Fruit fly (Drosophila melanogaster) whole organism, embryonic: ENCODE measurements around the gene CG9926.

Experiments
- Bgb ChIP-seq: fragments of 200-800 bp; sonication (Bioruptor generic); IDR thresholded peaks from 2 replicates; pipeline ENCODE4 v1.3.6; 2022; ENCODE audit warnings: missing biosample characterization, missing genetic modification characterization; ENCODE audit not compliant: partially characterized antibody
- BtbVII ChIP-seq: fragments of 200-800 bp; sonication (Bioruptor generic); optimal IDR thresholded peaks from 3 replicates; lab custom pipeline; 2017; ENCODE audit warnings: missing biosample characterization, mild to moderate bottlenecking, missing genetic modification characterization
- CG11093 ChIP-seq: fragments of 200-800 bp; sonication (Bioruptor generic); IDR thresholded peaks from 3 replicates; pipeline ENCODE4 v1.3.6; 2022; ENCODE audit warnings: missing biosample characterization, missing genetic modification characterization
- CG11560 ChIP-seq: fragments of 200-800 bp; sonication (Bioruptor generic); IDR thresholded peaks from 3 replicates; pipeline ENCODE4 v1.3.6; 2022; ENCODE audit warnings: missing biosample characterization, missing genetic modification characterization
- CG11695 ChIP-seq: fragments of 200-800 bp; sonication (Bioruptor generic); IDR thresholded peaks from 3 replicates; pipeline ENCODE4 v1.3.6; 2022; ENCODE audit warnings: missing biosample characterization, missing genetic modification characterization
- CG11723 ChIP-seq: fragments of 200-800 bp; sonication (Bioruptor generic); optimal IDR thresholded peaks from 2 replicates; lab custom pipeline; 2017; ENCODE audit warnings: missing biosample characterization, mild to moderate bottlenecking, missing genetic modification characterization
- CG13775 ChIP-seq: fragments of 200-800 bp; sonication (Bioruptor generic); optimal IDR thresholded peaks from 3 replicates; lab custom pipeline; 2017; ENCODE audit warnings: missing biosample characterization, mild to moderate bottlenecking, missing genetic modification characterization
- CG15479 ChIP-seq: fragments of 200-800 bp; sonication (Bioruptor generic); optimal IDR thresholded peaks from 3 replicates; lab custom pipeline; 2019; ENCODE audit warnings: missing biosample characterization, mild to moderate bottlenecking, missing genetic modification characterization, moderate library complexity
- CG16813 ChIP-seq: fragments of 200-800 bp; sonication (Bioruptor generic); IDR thresholded peaks from 3 replicates; pipeline ENCODE4 v1.3.6; 2022; ENCODE audit warnings: missing biosample characterization, missing genetic modification characterization; ENCODE audit not compliant: partially characterized antibody
- CG17829 ChIP-seq: fragments of 200-800 bp; optimal IDR thresholded peaks from 2 replicates; lab custom pipeline; 2019; ENCODE audit warnings: missing biosample characterization, mild to moderate bottlenecking, missing genetic modification characterization, moderate library complexity
- CG2889 ChIP-seq: fragments of 200-800 bp; sonication (Bioruptor generic); IDR thresholded peaks from 3 replicates; pipeline ENCODE4 v1.3.6; 2022; ENCODE audit warnings: missing biosample characterization, missing genetic modification characterization
- CG30020 ChIP-seq: fragments of 200-800 bp; optimal IDR thresholded peaks from 2 replicates; lab custom pipeline; 2019; ENCODE audit warnings: missing biosample characterization, mild to moderate bottlenecking, missing genetic modification characterization, moderate library complexity
- CG30403 ChIP-seq: fragments of 200-800 bp; sonication (Bioruptor generic); optimal IDR thresholded peaks from 3 replicates; lab custom pipeline; 2016; ENCODE audit warnings: missing biosample characterization, missing genetic modification characterization
- CG3065 ChIP-seq: fragments of 200-800 bp; sonication (Bioruptor generic); optimal IDR thresholded peaks from 2 replicates; lab custom pipeline; 2016; ENCODE audit warnings: missing biosample characterization, missing genetic modification characterization
- CG31224 ChIP-seq: fragments of 200-800 bp; sonication (Bioruptor generic); IDR thresholded peaks from 2 replicates; pipeline ENCODE4 v1.3.6; 2022; ENCODE audit warnings: missing biosample characterization, missing genetic modification characterization
- CG3281 ChIP-seq: fragments of 200-800 bp; sonication (Bioruptor generic); optimal IDR thresholded peaks from 3 replicates; lab custom pipeline; 2017; ENCODE audit warnings: missing biosample characterization, mild to moderate bottlenecking, missing genetic modification characterization
- CG6654 ChIP-seq: fragments of 200-800 bp; sonication (Bioruptor generic); optimal IDR thresholded peaks from 2 replicates; lab custom pipeline; 2017; ENCODE audit warnings: missing biosample characterization, mild to moderate bottlenecking, missing genetic modification characterization
- CG7745 ChIP-seq: fragments of 200-800 bp; sonication (Bioruptor generic); optimal IDR thresholded peaks from 2 replicates; lab custom pipeline; 2018; ENCODE audit warnings: missing biosample characterization, mild to moderate bottlenecking, missing genetic modification characterization, moderate library complexity
- CG7928 ChIP-seq: fragments of 200-800 bp; sonication (Bioruptor generic); optimal IDR thresholded peaks from 2 replicates; lab custom pipeline; 2017; ENCODE audit warnings: missing biosample characterization, mild to moderate bottlenecking, missing genetic modification characterization
- CG8089 ChIP-seq: fragments of 200-800 bp; sonication (Bioruptor generic); optimal IDR thresholded peaks from 3 replicates; lab custom pipeline; 2016; ENCODE audit warnings: missing biosample characterization, missing genetic modification characterization
- CG9797 ChIP-seq: fragments of 200-800 bp; sonication (Bioruptor generic); optimal IDR thresholded peaks from 3 replicates; lab custom pipeline; 2018; ENCODE audit warnings: missing biosample characterization, mild to moderate bottlenecking, missing genetic modification characterization
- Dll ChIP-seq: fragments of 200-800 bp; sonication (Bioruptor generic); IDR thresholded peaks from 4 replicates; pipeline ENCODE4 v1.3.6; 2022; ENCODE audit warnings: missing biosample characterization, missing genetic modification characterization; ENCODE audit not compliant: partially characterized antibody
- Doc2 ChIP-seq: fragments of 200-800 bp; sonication (Bioruptor generic); IDR thresholded peaks from 2 replicates; pipeline ENCODE4 v1.3.6; 2022; ENCODE audit warnings: missing biosample characterization, missing genetic modification characterization
- Gsc ChIP-seq: fragments of 200-800 bp; sonication (Bioruptor generic); IDR thresholded peaks from 2 replicates; pipeline ENCODE4 v1.3.6; 2022; ENCODE audit warnings: missing biosample characterization, missing genetic modification characterization
- Gug ChIP-seq: fragments of 200-800 bp; sonication (Bioruptor generic); IDR thresholded peaks from 4 replicates; pipeline ENCODE4 v1.3.6; 2022; ENCODE audit warnings: missing biosample characterization, missing genetic modification characterization
- HLHmδ ChIP-seq: fragments of 200-800 bp; sonication (Bioruptor generic); optimal IDR thresholded peaks from 2 replicates; lab custom pipeline; 2018; ENCODE audit warnings: missing biosample characterization, mild to moderate bottlenecking, missing genetic modification characterization, moderate library complexity
- Jarid2 ChIP-seq: fragments of 200-800 bp; sonication (Bioruptor generic); optimal IDR thresholded peaks from 3 replicates; lab custom pipeline; 2017; ENCODE audit warnings: mild to moderate bottlenecking, missing biosample characterization, missing genetic modification reagents, missing genetic modification characterization
- Neu2 ChIP-seq: fragments of 200-800 bp; sonication (Bioruptor generic); optimal IDR thresholded peaks from 3 replicates; lab custom pipeline; 2016; ENCODE audit warnings: missing biosample characterization, missing genetic modification characterization, borderline replicate concordance
- Oaz ChIP-seq: fragments of 200-800 bp; sonication (Bioruptor generic); IDR thresholded peaks from 2 replicates; pipeline ENCODE4 v1.3.6; 2022; ENCODE audit warnings: missing biosample characterization, missing genetic modification characterization
- Opbp ChIP-seq: fragments of 200-800 bp; sonication (Bioruptor generic); IDR thresholded peaks from 3 replicates; pipeline ENCODE4 v1.3.6; 2022; ENCODE audit warnings: missing biosample characterization, missing genetic modification characterization; ENCODE audit not compliant: partially characterized antibody
- Sry-δ ChIP-seq: fragments of 200-800 bp; sonication (Bioruptor generic); optimal IDR thresholded peaks from 2 replicates; lab custom pipeline; 2016; ENCODE audit warnings: missing biosample characterization, missing genetic modification characterization
- Stat92E ChIP-seq, 3 experiments: fragments of >200 bp in 2 of 3; fragments of 200-800 bp in 1 of 3; sonication (Bioruptor generic) in 1 of 3; optimal IDR thresholded peaks; 2 replicates each; lab custom pipeline; 2017 to 2019; ENCODE audit warnings: missing biosample characterization in 3 of 3, missing genetic modification characterization in 3 of 3, mild to moderate bottlenecking in 1 of 3, moderate library complexity in 1 of 3
- ap ChIP-seq: fragments of 200-800 bp; sonication (Bioruptor generic); IDR thresholded peaks from 2 replicates; pipeline ENCODE4 v1.3.6; 2022; ENCODE audit warnings: missing biosample characterization, missing genetic modification characterization
- caup ChIP-seq: fragments of 200-800 bp; sonication (Bioruptor generic); optimal IDR thresholded peaks from 3 replicates; lab custom pipeline; 2017; ENCODE audit warnings: missing biosample characterization, mild to moderate bottlenecking, missing genetic modification characterization, moderate library complexity; ENCODE audit not compliant: severe bottlenecking
- ems ChIP-seq: fragments of 200-800 bp; sonication (Bioruptor generic); optimal IDR thresholded peaks from 3 replicates; lab custom pipeline; 2016; ENCODE audit warnings: missing biosample characterization, missing genetic modification characterization
- ewg ChIP-seq: fragments of 200-800 bp; sonication (Bioruptor generic); optimal IDR thresholded peaks from 3 replicates; lab custom pipeline; 2017; ENCODE audit warnings: mild to moderate bottlenecking, missing biosample characterization, missing genetic modification reagents, missing genetic modification characterization
- gro ChIP-seq: fragments of 200-800 bp; sonication (Bioruptor generic); optimal IDR thresholded peaks from 2 replicates; lab custom pipeline; 2016; ENCODE audit warnings: missing biosample characterization, missing genetic modification characterization
- jumu ChIP-seq: fragments of 200-800 bp; sonication (Bioruptor generic); optimal IDR thresholded peaks from 3 replicates; lab custom pipeline; 2016; ENCODE audit warnings: missing biosample characterization, missing genetic modification characterization
- lab ChIP-seq: fragments of 200-800 bp; sonication (Bioruptor generic); optimal IDR thresholded peaks from 3 replicates; lab custom pipeline; 2017; ENCODE audit warnings: missing biosample characterization, missing genetic modification characterization, mild to moderate bottlenecking, moderate library complexity, missing genetic modification reagents
- nau ChIP-seq: fragments of 200-800 bp; sonication (Bioruptor generic); optimal IDR thresholded peaks from 3 replicates; lab custom pipeline; 2017; ENCODE audit warnings: missing biosample characterization, mild to moderate bottlenecking, missing genetic modification characterization, missing genetic modification reagents
- nerfin-1 ChIP-seq: fragments of 200-800 bp; sonication (Bioruptor generic); optimal IDR thresholded peaks from 3 replicates; lab custom pipeline; 2019; ENCODE audit warnings: missing biosample characterization, mild to moderate bottlenecking, missing genetic modification characterization, moderate library complexity
- rib ChIP-seq: fragments of 200-800 bp; sonication (Bioruptor generic); IDR thresholded peaks from 2 replicates; pipeline ENCODE4 v1.3.6; 2022; ENCODE audit warnings: missing biosample characterization, missing genetic modification characterization
- sd ChIP-seq: fragments of 200-800 bp; sonication (Bioruptor generic); optimal IDR thresholded peaks from 3 replicates; lab custom pipeline; 2018; ENCODE audit warnings: missing biosample characterization, mild to moderate bottlenecking, missing genetic modification characterization, moderate library complexity
- slou ChIP-seq: fragments of 200-800 bp; sonication (Bioruptor generic); optimal IDR thresholded peaks from 3 replicates; lab custom pipeline; 2016; ENCODE audit warnings: missing biosample characterization, missing genetic modification characterization
- unc-4 ChIP-seq: fragments of 200-800 bp; sonication (Bioruptor generic); IDR thresholded peaks from 2 replicates; pipeline ENCODE4 v1.3.6; 2022; ENCODE audit warnings: missing biosample characterization, missing genetic modification characterization; ENCODE audit not compliant: partially characterized antibody
- vvl ChIP-seq: fragments of 200-800 bp; sonication (Bioruptor generic); IDR thresholded peaks from 2 replicates; pipeline ENCODE4 v1.3.6; 2022; ENCODE audit warnings: missing biosample characterization, missing genetic modification characterization
- zfh2 ChIP-seq: fragments of 200-800 bp; sonication (Bioruptor generic); optimal IDR thresholded peaks from 2 replicates; lab custom pipeline; 2016; ENCODE audit warnings: missing biosample characterization, missing genetic modification characterization

CG9926 gene

dm6 chr3R:13983272-13984032 lies 32.5 kb upstream of the CG9926 start (continued):
- TF ChIP-seq zfh2 (GFP tag; lab: Kevin White, UChicago) = peak; percentile 93
- peak; percentile 68 for TF ChIP-seq CG30020 (tag; lab: Kevin White, UChicago)
- peak; percentile 82 for TF ChIP-seq CG3065 (GFP tag; lab: Kevin White, UChicago)
- TF ChIP-seq Gsc (GFP tag; lab: Robert Waterston, UW) = no peak; the same call in 1 of the 2 replicates
- TF ChIP-seq Bgb = peak; percentile 50; the same call in 1 of the 2 replicates
- TF ChIP-seq nerfin-1 (tag; lab: Kevin White, UChicago) = peak; percentile 85
- TF ChIP-seq CG3281 (GFP tag; lab: Kevin White, UChicago) = peak; percentile 94
- peak; percentile 95 for TF ChIP-seq CG30403
- TF ChIP-seq gro (GFP tag; lab: Kevin White, UChicago) = peak; percentile 97
- peak; percentile 91 for TF ChIP-seq vvl (GFP tag; lab: Robert Waterston, UW)
- peak; percentile 94 for TF ChIP-seq BtbVII
- TF ChIP-seq unc-4 = no peak; the same call in 1 of the 2 replicates
- peak; percentile 21 for TF ChIP-seq CG9797 (GFP tag; lab: Kevin White, UChicago)
- peak; percentile 80 for TF ChIP-seq CG2889 (GFP tag; lab: Robert Waterston, UW)
- peak; percentile 91 for TF ChIP-seq nau (GFP tag; lab: Kevin White, UChicago)
- peak; percentile 93 for TF ChIP-seq ewg
- peak; percentile 57 for TF ChIP-seq CG7928 (GFP tag; lab: Kevin White, UChicago)
- peak; percentile 76 for TF ChIP-seq CG6654 (GFP tag; lab: Kevin White, UChicago)
- TF ChIP-seq CG11695 = peak; percentile 92
- peak in 1 of 3 experiments; percentile 80 for TF ChIP-seq Stat92E (GFP tag; optimal IDR thresholded peaks at IDR 0.05; lab: Kevin White, UChicago)
- TF ChIP-seq jumu (GFP tag; lab: Kevin White, UChicago) = peak; percentile 96
- 0 out of 4 replicates have a peak, but pooled peaks have one; percentile 9 for TF ChIP-seq Dll (GFP tag; lab: Robert Waterston, UW)
- TF ChIP-seq CG17829 (tag; lab: Kevin White, UChicago) = peak; percentile 95
- peak; percentile 13; the same call in 1 of the 2 replicates for TF ChIP-seq rib (GFP tag; lab: Robert Waterston, UW)
- TF ChIP-seq CG7745 (tag; lab: Kevin White, UChicago) = peak; percentile 50
- peak; percentile 85 for TF ChIP-seq Jarid2 (GFP tag; lab: Kevin White, UChicago)
- TF ChIP-seq CG31224 = peak; percentile 81
- peak; percentile 90 for TF ChIP-seq CG15479 (GFP tag; lab: Kevin White, UChicago)
- TF ChIP-seq CG13775 (GFP tag; lab: Kevin White, UChicago) = peak; percentile 91
- TF ChIP-seq slou (GFP tag; lab: Kevin White, UChicago) = peak; percentile 81
- peak; percentile 60 for TF ChIP-seq HLHmδ (GFP tag; lab: Kevin White, UChicago)
- TF ChIP-seq Doc2 (GFP tag; lab: Robert Waterston, UW) = peak; percentile 41; the same call in 1 of the 2 replicates
- TF ChIP-seq ap = peak; percentile 86
- peak; percentile 96 for TF ChIP-seq lab
- TF ChIP-seq caup (GFP tag; lab: Kevin White, UChicago) = peak; percentile 94
- peak; percentile 79; the same call in 2 of the 3 replicates for TF ChIP-seq CG11093 (GFP tag; lab: Robert Waterston, UW)
- peak; percentile 87 for TF ChIP-seq CG11723 (GFP tag; lab: Kevin White, UChicago)
- TF ChIP-seq Sry-δ (GFP tag; lab: Kevin White, UChicago) = peak; percentile 63
- peak; percentile 50; the same call in 2 of the 3 replicates for TF ChIP-seq CG16813
- peak; percentile 42 for TF ChIP-seq Neu2 (GFP tag; lab: Kevin White, UChicago)
- TF ChIP-seq CG11560 (tag; lab: Robert Waterston, UW) = no peak; the same call in 1 of the 3 replicates
- TF ChIP-seq sd = peak; percentile 83
- TF ChIP-seq Opbp (GFP tag; lab: Robert Waterston, UW) = peak; percentile 51; the same call in 1 of the 3 replicates
- TF ChIP-seq ems = peak; percentile 92
- peak; percentile 91 for TF ChIP-seq CG8089
- peak; percentile 66 for TF ChIP-seq Oaz (GFP tag; lab: Robert Waterston, UW)
- peak; percentile 86 for TF ChIP-seq Gug (GFP tag; lab: Robert Waterston, UW)
